Fruit fly (Drosophila melanogaster) whole organism, embryonic: Measurements from ENCODE around the gene prtp.

Experiments used
- CG10274 ChIP-seq: fragments of 200-800 bp; sonication (Bioruptor generic); optimal IDR thresholded peaks from 3 replicates; lab custom pipeline; 2017; ENCODE audit warnings: missing biosample characterization, mild to moderate bottlenecking, missing genetic modification characterization
- CG14441 ChIP-seq: fragments of 200-800 bp; sonication (Bioruptor generic); IDR thresholded peaks from 2 replicates; pipeline ENCODE4 v1.3.6; 2022; ENCODE audit warnings: missing biosample characterization, missing genetic modification characterization
- CG8765 ChIP-seq: fragments of 200-800 bp; sonication (Bioruptor generic); IDR thresholded peaks from 2 replicates; pipeline ENCODE4 v1.3.6; 2022; ENCODE audit warnings: missing biosample characterization, missing genetic modification characterization
- Hr78 ChIP-seq, 2 experiments: fragments of 200-800 bp in 1 of 2; fragments of >200 bp in 1 of 2; sonication (Bioruptor generic) in 1 of 2; optimal IDR thresholded peaks; 2 replicates each; lab custom pipeline; 2017 to 2019; ENCODE audit warnings: missing biosample characterization in 2 of 2, missing genetic modification characterization in 2 of 2, mild to moderate bottlenecking in 1 of 2, moderate library complexity in 1 of 2
- Lhr ChIP-seq: fragments of 200-800 bp; sonication (Bioruptor generic); optimal IDR thresholded peaks from 3 replicates; lab custom pipeline; 2017; ENCODE audit warnings: mild to moderate bottlenecking, missing biosample characterization, missing genetic modification reagents, missing genetic modification characterization
- Mrtf ChIP-seq: fragments of 200-800 bp; sonication (Bioruptor generic); IDR thresholded peaks from 3 replicates; pipeline ENCODE4 v1.3.6; 2022; ENCODE audit warnings: missing biosample characterization, missing genetic modification characterization
- Ravus ChIP-seq: fragments of 200-800 bp; sonication (Bioruptor generic); IDR thresholded peaks from 2 replicates; pipeline ENCODE4 v1.3.6; 2022; ENCODE audit warnings: missing biosample characterization, missing genetic modification characterization

DNA sequence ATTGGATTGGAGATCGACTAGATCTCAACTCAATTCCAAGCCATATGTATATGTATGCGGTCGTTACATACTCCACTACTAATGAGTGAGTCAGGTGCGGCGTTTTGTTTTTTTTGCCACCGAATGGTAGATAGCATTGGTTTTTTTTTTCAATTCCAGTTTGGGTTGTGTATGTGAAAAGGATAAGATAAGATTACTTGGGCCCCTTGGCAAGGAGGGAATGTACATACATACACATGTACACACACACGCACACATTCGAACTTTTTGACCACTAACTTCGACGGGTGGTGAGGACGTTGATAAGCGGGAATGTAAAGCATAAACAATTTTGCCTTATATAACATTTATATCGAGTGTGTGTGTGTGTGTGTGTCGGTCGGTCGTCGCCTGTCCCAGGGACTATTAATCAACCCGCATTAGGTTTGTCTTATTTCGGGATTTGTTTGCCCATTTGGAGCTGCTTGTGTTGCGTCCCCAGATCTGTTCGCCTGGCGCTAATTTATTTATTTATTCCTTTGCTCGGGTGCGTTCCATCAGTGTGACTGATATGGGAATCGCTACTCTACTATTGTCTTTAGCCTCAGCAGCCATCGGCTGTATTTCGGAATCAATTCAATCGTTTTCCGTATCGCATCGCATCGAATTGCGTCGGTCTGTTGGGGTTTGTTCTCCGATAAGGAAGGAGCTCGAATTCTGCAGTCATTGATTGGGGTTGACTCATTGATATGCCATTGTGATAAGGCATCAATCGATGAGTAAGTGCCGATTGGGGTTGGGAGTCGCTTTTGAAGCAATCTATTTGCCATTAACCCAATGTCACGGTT lies 28.7 kb upstream of the prtp start:
- no peak for TF ChIP-seq Ravus (GFP tag; lab: Robert Waterston, UW)
- TF ChIP-seq Mrtf (GFP tag; lab: Robert Waterston, UW) = no peak
- no peak for TF ChIP-seq Lhr
- TF ChIP-seq Hr78 (GFP tag; optimal IDR thresholded peaks at IDR 0.05; lab: Kevin White, UChicago) = no peak
- TF ChIP-seq CG10274 (GFP tag; lab: Kevin White, UChicago) = no peak
- TF ChIP-seq CG14441 (GFP tag; lab: Robert Waterston, UW) = no peak
- no peak for TF ChIP-seq CG8765
